Worm (Caenorhabditis elegans) whole organism, late embryonic: ENCODE data around the gene gst-1.

Experiments
- C08G9.2 ChIP-seq: sonication (generic microtip); optimal IDR thresholded peaks from 2 replicates; lab custom pipeline; 2016; ENCODE audit warnings: mild to moderate bottlenecking, missing genetic modification characterization, moderate library complexity, missing compliant biosample characterization
- C38D4.7 ChIP-seq: fragments of 200-800 bp; sonication (Bioruptor generic); optimal IDR thresholded peaks from 2 replicates; lab custom pipeline; 2018; ENCODE audit warnings: mild to moderate bottlenecking, missing genetic modification characterization, moderate library complexity, missing compliant biosample characterization
- F13H6.1 ChIP-seq: sonication (generic microtip); optimal IDR thresholded peaks from 2 replicates; lab custom pipeline; 2016; ENCODE audit warnings: missing genetic modification characterization, missing compliant biosample characterization
- K02D7.2 ChIP-seq: sonication (generic microtip); optimal IDR thresholded peaks from 2 replicates; lab custom pipeline; 2017; ENCODE audit warnings: mild to moderate bottlenecking, missing genetic modification characterization, missing compliant biosample characterization
- K09A11.1 ChIP-seq: sonication (generic microtip); optimal IDR thresholded peaks from 2 replicates; lab custom pipeline; 2017; ENCODE audit warnings: antibody characterized with exemption, mild to moderate bottlenecking, missing genetic modification characterization, missing compliant biosample characterization; ENCODE audit not compliant: insufficient read depth
- T23F11.4 ChIP-seq: fragments of 200-800 bp; sonication (Bioruptor generic); optimal IDR thresholded peaks from 2 replicates; lab custom pipeline; 2018; ENCODE audit warnings: mild to moderate bottlenecking, missing genetic modification characterization, missing compliant biosample characterization
- Y22D7AL.16 ChIP-seq: sonication (generic microtip); optimal IDR thresholded peaks from 2 replicates; lab custom pipeline; 2016; ENCODE audit warnings: missing genetic modification characterization, missing compliant biosample characterization
- ama-1 ChIP-seq: fragments of 150-350 bp; optimal IDR thresholded peaks from 2 replicates; lab custom pipeline; 2014
- ceh-14 ChIP-seq: sonication (generic microtip); optimal IDR thresholded peaks from 2 replicates; lab custom pipeline; 2016; ENCODE audit warnings: missing genotype, missing genetic modification characterization, missing compliant biosample characterization
- ceh-18 ChIP-seq: sonication (generic microtip); optimal IDR thresholded peaks from 2 replicates; lab custom pipeline; 2016; ENCODE audit warnings: missing genetic modification characterization, missing compliant biosample characterization
- ceh-45 ChIP-seq: fragments of 200-800 bp; sonication (Bioruptor generic); IDR thresholded peaks from 2 replicates; pipeline ENCODE4 v1.3.6; 2022; ENCODE audit warnings: missing genetic modification reagents, missing genetic modification characterization, missing compliant biosample characterization
- ceh-9 ChIP-seq: sonication (generic microtip); optimal IDR thresholded peaks from 2 replicates; lab custom pipeline; 2016; ENCODE audit warnings: mild to moderate bottlenecking, missing genetic modification characterization, inconsistent platforms, missing compliant biosample characterization
- dve-1 ChIP-seq: sonication (generic microtip); optimal IDR thresholded peaks from 2 replicates; lab custom pipeline; 2017; ENCODE audit warnings: antibody characterized with exemption, mild to moderate bottlenecking, missing genetic modification characterization, missing compliant biosample characterization
- fax-1 ChIP-seq: sonication (generic microtip); optimal IDR thresholded peaks from 2 replicates; lab custom pipeline; 2016; ENCODE audit warnings: missing genotype, missing genetic modification characterization, missing compliant biosample characterization
- hlh-13 ChIP-seq: fragments of 200-800 bp; sonication (Bioruptor generic); optimal IDR thresholded peaks from 2 replicates; lab custom pipeline; 2018; ENCODE audit warnings: mild to moderate bottlenecking, missing genetic modification characterization, missing compliant biosample characterization
- hlh-6 ChIP-seq: sonication (generic microtip); optimal IDR thresholded peaks from 2 replicates; lab custom pipeline; 2016; ENCODE audit warnings: missing genotype, missing genetic modification characterization, missing compliant biosample characterization
- hlh-8 ChIP-seq: sonication (generic microtip); optimal IDR thresholded peaks from 2 replicates; lab custom pipeline; 2016; ENCODE audit warnings: missing genotype, missing genetic modification characterization, missing compliant biosample characterization
- lim-6 ChIP-seq: sonication (generic microtip); optimal IDR thresholded peaks from 2 replicates; lab custom pipeline; 2016; ENCODE audit warnings: missing genetic modification characterization, missing compliant biosample characterization
- mec-3 ChIP-seq: sonication (generic microtip); optimal IDR thresholded peaks from 2 replicates; lab custom pipeline; 2016; ENCODE audit warnings: borderline replicate concordance, missing genetic modification characterization, missing compliant biosample characterization
- nfya-1 ChIP-seq: sonication (generic microtip); optimal IDR thresholded peaks from 2 replicates; lab custom pipeline; 2017; ENCODE audit warnings: missing genetic modification characterization, mild to moderate bottlenecking, missing compliant biosample characterization, antibody characterized with exemption, moderate library complexity
- nhr-232 ChIP-seq: sonication (generic microtip); optimal IDR thresholded peaks from 2 replicates; lab custom pipeline; 2016; ENCODE audit warnings: missing genetic modification characterization, missing compliant biosample characterization
- odd-2 ChIP-seq: sonication (generic microtip); optimal IDR thresholded peaks from 2 replicates; lab custom pipeline; 2017; ENCODE audit warnings: antibody characterized with exemption, mild to moderate bottlenecking, missing genetic modification characterization, missing compliant biosample characterization
- pqm-1 ChIP-seq: sonication (generic microtip); optimal IDR thresholded peaks from 2 replicates; lab custom pipeline; 2016; ENCODE audit warnings: missing genetic modification characterization, missing compliant biosample characterization
- pros-1 ChIP-seq: fragments of 150-350 bp; optimal IDR thresholded peaks from 2 replicates; lab custom pipeline; 2014; ENCODE audit warnings: missing biosample characterization, missing genetic modification reagents, missing genetic modification characterization
- rnt-1 ChIP-seq: sonication (generic microtip); optimal IDR thresholded peaks from 2 replicates; lab custom pipeline; 2016; ENCODE audit warnings: missing genetic modification characterization, missing compliant biosample characterization
- unc-3 ChIP-seq, 2 experiments: fragments of 200-800 bp in 1 of 2; sonication (Bioruptor generic) in 1 of 2; sonication (generic microtip) in 1 of 2; conservative IDR thresholded peaks in 1 of 2; optimal IDR thresholded peaks in 1 of 2; 2 replicates each; pipeline versions ENCODE4 v1.3.6 to Lab custom; 2016 to 2022; ENCODE audit warnings: missing compliant biosample characterization in 2 of 2, missing genetic modification characterization in 2 of 2, missing genetic modification reagents in 1 of 2
- unc-42 ChIP-seq: sonication (generic microtip); optimal IDR thresholded peaks from 2 replicates; lab custom pipeline; 2016; ENCODE audit warnings: missing genotype, missing genetic modification characterization, missing compliant biosample characterization
- unc-86 ChIP-seq: sonication (generic microtip); optimal IDR thresholded peaks from 2 replicates; lab custom pipeline; 2016; ENCODE audit warnings: missing genetic modification characterization, missing compliant biosample characterization
- zip-5 ChIP-seq: sonication (generic microtip); optimal IDR thresholded peaks from 2 replicates; lab custom pipeline; 2016; ENCODE audit warnings: missing genetic modification characterization, missing compliant biosample characterization
- ztf-16 ChIP-seq: sonication (generic microtip); optimal IDR thresholded peaks from 2 replicates; lab custom pipeline; 2017; ENCODE audit warnings: missing genetic modification characterization, missing compliant biosample characterization

The gst-1 gene

DNA sequence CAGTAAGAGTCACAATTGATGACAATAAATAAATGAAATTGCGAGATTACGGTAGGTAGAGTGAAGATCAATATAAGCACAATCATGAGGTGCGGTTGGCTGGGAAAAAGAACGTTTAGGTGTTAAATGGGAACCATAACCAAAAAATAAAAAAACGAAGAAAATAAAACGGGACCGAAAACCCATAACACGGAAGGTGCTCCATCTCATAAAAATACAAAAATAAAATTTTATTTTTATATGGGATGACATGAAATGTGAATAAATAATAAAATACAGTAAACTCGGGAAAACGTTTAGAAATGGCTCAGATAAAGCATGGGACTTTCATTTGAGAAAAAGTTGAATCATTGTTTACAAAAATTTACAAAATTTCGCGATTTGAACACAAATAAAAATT, 16.4 kb downstream of the gst-1 start, which contains the start of gene F02A9.7:
TSS of gene F02A9.7 (minus strand) at position 101 of the 400 bp plus-strand sequence.
- TF ChIP-seq T23F11.4 (GFP tag; lab: Kevin White, UChicago), result no peak
- no peak for TF ChIP-seq hlh-6 (tag; lab: Kevin White, UChicago)
- TF ChIP-seq, all 69 proteins: peak for 0

DNA sequence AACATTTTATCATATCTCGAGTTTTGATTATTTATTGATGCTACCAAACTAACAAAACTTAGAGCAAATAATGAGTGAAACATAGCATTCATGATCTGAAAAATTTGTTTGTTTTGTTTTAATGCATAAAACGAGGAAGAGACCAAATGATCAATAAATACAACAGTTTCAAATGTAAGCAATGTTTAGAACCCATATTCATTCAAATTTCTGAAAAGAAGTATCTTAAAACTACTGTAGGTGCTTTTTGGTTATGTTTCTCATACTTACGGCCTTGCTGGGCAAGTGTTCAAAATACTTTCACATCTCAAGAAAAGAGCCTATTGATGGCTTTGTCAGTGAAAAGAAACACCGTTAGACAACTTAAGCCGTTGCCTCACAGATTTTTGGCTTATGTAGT, 18.6 kb downstream of the gst-1 start, which contains the start of gene F02A9.1:
TSS of gene F02A9.1 (minus strand) at position 101 of the 400 bp plus-strand sequence.
- TF ChIP-seq nhr-232 (no peak), Y22D7AL.16 (tag; lab: Kevin White, UChicago) (no peak), unc-86 (tag; lab: Kevin White, UChicago) (no peak), pqm-1 (tag; lab: Kevin White, UChicago) (no peak), nfya-1 (tag; lab: Kevin White, UChicago) (no peak), C38D4.7 (GFP tag; lab: Kevin White, UChicago) (no peak), pros-1 (tag; lab: Kevin White, UChicago) (no peak), unc-3 (GFP tag; conservative IDR thresholded peaks at IDR 0.05; lab: Robert Waterston, UW) (no peak), unc-3 (tag; optimal IDR thresholded peaks at IDR 0.05; lab: Kevin White, UChicago) (no peak)

DNA sequence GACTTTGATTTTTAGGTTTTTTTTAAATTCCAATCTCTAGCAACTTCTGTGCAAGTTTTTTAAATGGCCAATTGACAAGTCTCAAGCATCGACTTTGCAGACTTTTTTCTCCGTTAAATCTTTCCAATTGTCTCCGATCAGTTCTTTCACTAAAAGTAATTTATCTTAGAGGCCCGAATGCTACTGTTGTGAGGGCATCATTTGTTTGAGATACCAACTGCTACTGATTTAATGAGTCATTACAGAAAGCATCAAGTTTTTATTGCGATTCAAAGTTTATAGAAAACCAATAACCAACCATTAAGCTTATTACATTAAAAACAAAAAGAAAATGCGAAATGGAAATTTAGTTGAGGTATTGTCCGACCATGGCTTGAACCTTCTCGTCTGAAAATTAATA, 21.0 kb downstream of the gst-1 start:
- no peak for TF ChIP-seq unc-42 (tag; lab: Kevin White, UChicago)
- peak; percentile 44 for TF ChIP-seq ama-1 (lab: Kevin White, UChicago)
- peak; percentile 18 for TF ChIP-seq rnt-1 (tag; lab: Kevin White, UChicago)

DNA sequence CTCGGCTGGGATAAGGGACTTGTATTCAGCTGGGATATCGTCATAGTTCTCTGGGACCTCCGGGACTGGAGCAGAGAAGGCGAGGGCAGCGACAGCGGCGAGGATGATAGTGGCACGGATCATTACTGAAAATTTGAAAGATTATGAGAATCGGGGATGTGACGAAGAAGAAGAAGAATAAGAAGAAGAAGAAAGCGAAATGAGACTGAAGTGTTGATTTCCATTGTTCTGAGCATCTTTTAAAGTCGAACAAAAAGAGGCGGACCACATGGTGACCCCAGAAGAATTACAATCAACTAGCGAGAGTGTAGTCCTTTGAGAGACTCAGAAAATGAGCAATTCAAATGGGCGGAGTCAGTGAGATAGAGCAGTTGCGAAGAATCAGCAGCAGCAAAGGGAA, 21.9 kb downstream of the gst-1 start, which contains the start of gene far-1:
TSS of gene far-1 (minus strand) at position 125 of the 400 bp plus-strand sequence.
- TF ChIP-seq C08G9.2 (tag; lab: Kevin White, UChicago) (peak; percentile 11), lim-6 (tag; lab: Kevin White, UChicago) (no peak), hlh-8 (peak; percentile 41), ama-1 (lab: Kevin White, UChicago) (peak; percentile 74), nfya-1 (tag; lab: Kevin White, UChicago) (peak; percentile 23), ceh-18 (tag; lab: Kevin White, UChicago) (peak; percentile 10), ztf-16 (tag; lab: Kevin White, UChicago) (no peak)

DNA sequence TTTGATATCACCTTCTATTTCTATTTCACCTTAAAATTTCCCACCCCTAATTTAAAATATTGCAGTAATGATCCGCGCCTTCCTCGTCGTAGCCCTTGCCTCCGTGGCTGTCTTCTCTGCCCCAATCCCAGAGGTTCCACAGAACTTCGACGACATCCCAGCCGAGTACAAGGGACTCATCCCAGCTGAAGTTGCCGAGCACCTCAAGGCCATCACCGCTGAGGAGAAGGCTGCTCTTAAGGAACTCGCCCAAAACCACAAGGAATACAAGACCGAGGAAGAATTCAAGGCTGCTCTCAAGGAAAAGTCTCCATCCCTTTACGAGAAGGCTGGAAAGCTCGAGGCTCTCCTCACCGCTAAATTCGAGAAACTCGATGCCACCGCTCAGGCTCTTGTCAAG, 22.6 kb downstream of the gst-1 start, which contains the start of gene far-2:
TSS of gene far-2 (plus strand) at position 66 of the 400 bp plus-strand sequence.
- TF ChIP-seq ceh-9 (tag; lab: Kevin White, UChicago), result no peak
- no peak for TF ChIP-seq pros-1 (tag; lab: Kevin White, UChicago)
- TF ChIP-seq mec-3 (tag; lab: Kevin White, UChicago), result no peak
- TF ChIP-seq hlh-6 (tag; lab: Kevin White, UChicago), result no peak
- TF ChIP-seq hlh-13 (GFP tag; lab: Kevin White, UChicago), result no peak
- no peak for TF ChIP-seq ceh-18 (tag; lab: Kevin White, UChicago)
- no peak for TF ChIP-seq ceh-45
- TF ChIP-seq K09A11.1 (tag; lab: Kevin White, UChicago), result no peak
- no peak for TF ChIP-seq dve-1 (tag; lab: Kevin White, UChicago)
- TF ChIP-seq unc-86 (tag; lab: Kevin White, UChicago), result no peak
- TF ChIP-seq zip-5 (tag; lab: Kevin White, UChicago), result no peak
- no peak for TF ChIP-seq F13H6.1
- no peak for TF ChIP-seq fax-1 (tag; lab: Kevin White, UChicago)
- TF ChIP-seq nfya-1 (tag; lab: Kevin White, UChicago), result no peak
- no peak for TF ChIP-seq ztf-16 (tag; lab: Kevin White, UChicago)
- no peak for TF ChIP-seq C38D4.7 (GFP tag; lab: Kevin White, UChicago)
- no peak for TF ChIP-seq K02D7.2 (tag; lab: Kevin White, UChicago)
- TF ChIP-seq ceh-14 (tag; lab: Kevin White, UChicago), result no peak
- TF ChIP-seq odd-2 (tag; lab: Kevin White, UChicago), result no peak
